Worm (Caenorhabditis elegans) whole organism, L4/young adult: ENCODE results near the gene T07D4.2.

Source experiments
- W03F9.2 ChIP-seq: fragments of 150-350 bp; optimal IDR thresholded peaks from 2 replicates; lab custom pipeline; 2014; ENCODE audit warnings: missing biosample characterization, missing genetic modification characterization
- dao-5 ChIP-seq: sonication (generic microtip); optimal IDR thresholded peaks from 2 replicates; lab custom pipeline; 2016; ENCODE audit warnings: missing genotype, missing genetic modification characterization, moderate library complexity, missing compliant biosample characterization
- him-1 ChIP-seq: sonication (generic microtip); optimal IDR thresholded peaks from 2 replicates; lab custom pipeline; 2016; ENCODE audit warnings: missing genotype, missing genetic modification reagents, missing genetic modification characterization, missing compliant biosample characterization

ce11 chrII:8839025-8839424 is 34.7 kb downstream of the T07D4.2 start, which contains the start of gene F46C5.7:
- TF ChIP-seq W03F9.2 (tag; lab: Kevin White, UChicago): no peak
- TF ChIP-seq him-1: no peak
- no peak for TF ChIP-seq dao-5 (tag; lab: Kevin White, UChicago)
